Fruit fly (Drosophila melanogaster) whole organism, wandering third instar larva: ENCODE data around the gene CG9626.
A peak's percentile ranks its signal among the peaks of the same experiment; 100 is the strongest.

Experiments
- CG32264 ChIP-seq: fragments of 200-800 bp; sonication (Bioruptor generic); optimal IDR thresholded peaks from 2 replicates; lab custom pipeline; 2016; ENCODE audit warnings: missing biosample characterization, missing genetic modification characterization
- CG9705 ChIP-seq: fragments of 200-800 bp; sonication (Bioruptor generic); optimal IDR thresholded peaks from 2 replicates; lab custom pipeline; 2018; ENCODE audit warnings: missing biosample characterization, mild to moderate bottlenecking, missing genetic modification characterization
- CrebA ChIP-seq: fragments of 200-800 bp; sonication (Bioruptor generic); optimal IDR thresholded peaks from 2 replicates; lab custom pipeline; 2016; ENCODE audit warnings: missing biosample characterization, mild to moderate bottlenecking, missing genetic modification characterization, borderline replicate concordance
- Dfd ChIP-seq: fragments of >200 bp; optimal IDR thresholded peaks from 2 replicates; lab custom pipeline; 2017; ENCODE audit warnings: missing biosample characterization, missing genetic modification characterization
- Dif ChIP-seq: fragments of 200-275, 200-300 bp; sonication (Bioruptor generic); optimal IDR thresholded peaks from 2 replicates; lab custom pipeline; 2018; ENCODE audit warnings: missing biosample characterization, missing genetic modification characterization; ENCODE audit not compliant: partially characterized antibody
- GATAd ChIP-seq: sonication (Bioruptor generic); optimal IDR thresholded peaks from 2 replicates; lab custom pipeline; 2016; ENCODE audit warnings: missing biosample characterization, missing genetic modification characterization
- Hnf4 ChIP-seq: fragments of 200-800 bp; sonication (Bioruptor generic); optimal IDR thresholded peaks from 2 replicates; lab custom pipeline; 2016; ENCODE audit warnings: missing biosample characterization, mild to moderate bottlenecking, missing genetic modification characterization
- Hr83 ChIP-seq: fragments of 200-300 bp; sonication (Bioruptor generic); optimal IDR thresholded peaks from 2 replicates; lab custom pipeline; 2016; ENCODE audit warnings: missing biosample characterization, mild to moderate bottlenecking, missing genetic modification characterization, moderate library complexity; ENCODE audit not compliant: poor library complexity, severe bottlenecking
- Jra ChIP-seq: sonication (Bioruptor generic); optimal IDR thresholded peaks from 2 replicates; lab custom pipeline; 2016; ENCODE audit warnings: missing biosample characterization, missing genetic modification characterization
- Mio ChIP-seq: sonication (Bioruptor generic); optimal IDR thresholded peaks from 2 replicates; lab custom pipeline; 2016; ENCODE audit warnings: missing biosample characterization, missing genetic modification characterization
- Myc ChIP-seq: fragments of >200 bp; optimal IDR thresholded peaks from 2 replicates; lab custom pipeline; 2017
- N ChIP-seq: fragments of >200 bp; optimal IDR thresholded peaks from 2 replicates; lab custom pipeline; 2018; ENCODE audit warnings: missing biosample characterization, missing external identifiers, missing genetic modification characterization
- OdsH ChIP-seq: fragments of 200-800 bp; sonication (Bioruptor generic); optimal IDR thresholded peaks from 2 replicates; lab custom pipeline; 2016; ENCODE audit warnings: missing biosample characterization, mild to moderate bottlenecking, missing genetic modification characterization
- Rel ChIP-seq, 2 experiments: fragments of 200-800 bp; sonication (Bioruptor generic) in 1 of 2; optimal IDR thresholded peaks; 2 replicates in 1 of 2; 3 replicates in 1 of 2; lab custom pipeline; 2016 to 2019; ENCODE audit warnings: mild to moderate bottlenecking in 2 of 2, missing biosample characterization in 2 of 2, missing genetic modification characterization in 2 of 2, moderate library complexity in 1 of 2
- Sp1 ChIP-seq: fragments of 200-800 bp; sonication (Bioruptor generic); optimal IDR thresholded peaks from 3 replicates; lab custom pipeline; 2019; ENCODE audit warnings: missing biosample characterization, mild to moderate bottlenecking, missing genetic modification characterization, moderate library complexity
- Vsx2 ChIP-seq: fragments of 200-300, 225-300 bp; sonication (Bioruptor generic); optimal IDR thresholded peaks from 2 replicates; lab custom pipeline; 2018; ENCODE audit warnings: missing biosample characterization, missing genetic modification characterization; ENCODE audit not compliant: partially characterized antibody
- br ChIP-seq: fragments of 200-800 bp; sonication (Bioruptor generic); optimal IDR thresholded peaks from 2 replicates; lab custom pipeline; 2016; ENCODE audit warnings: missing biosample characterization, missing genetic modification characterization
- brk ChIP-seq: fragments of 200-800 bp; sonication (Bioruptor generic); optimal IDR thresholded peaks from 2 replicates; lab custom pipeline; 2016; ENCODE audit warnings: missing biosample characterization, mild to moderate bottlenecking, missing genetic modification characterization
- dl ChIP-seq, 2 experiments: fragments of 175-275, 200-275 bp in 1 of 2; fragments of 200-275 bp in 1 of 2; sonication (Bioruptor generic); optimal IDR thresholded peaks; lab custom pipeline; 2018; ENCODE audit warnings: mild to moderate bottlenecking in 2 of 2, missing biosample characterization in 2 of 2, missing genetic modification characterization in 2 of 2, moderate library complexity in 2 of 2; ENCODE audit not compliant: partially characterized antibody in 2 of 2, insufficient read depth in 1 of 2
- dmrt93B ChIP-seq: fragments of 200-800 bp; sonication (Bioruptor generic); optimal IDR thresholded peaks from 2 replicates; lab custom pipeline; 2018; ENCODE audit warnings: missing biosample characterization, mild to moderate bottlenecking, missing genetic modification characterization
- dsf ChIP-seq: sonication (Bioruptor generic); optimal IDR thresholded peaks from 2 replicates; lab custom pipeline; 2016; ENCODE audit warnings: missing biosample characterization, missing genetic modification characterization, borderline replicate concordance
- ey ChIP-seq: fragments of 200-800 bp; sonication (Bioruptor generic); optimal IDR thresholded peaks from 2 replicates; lab custom pipeline; 2016; ENCODE audit warnings: missing biosample characterization, missing genetic modification characterization
- foxo ChIP-seq, 2 experiments: fragments of 200-800 bp; sonication (Bioruptor generic); optimal IDR thresholded peaks; 2 replicates in 1 of 2; 3 replicates in 1 of 2; lab custom pipeline; 2016 to 2017; ENCODE audit warnings: missing biosample characterization in 2 of 2, missing genetic modification characterization in 2 of 2
- fru ChIP-seq: fragments of 200-800 bp; sonication (Bioruptor generic); optimal IDR thresholded peaks from 3 replicates; lab custom pipeline; 2016; ENCODE audit warnings: missing biosample characterization, mild to moderate bottlenecking, missing genetic modification characterization
- h ChIP-seq: fragments of 200-800 bp; sonication (Bioruptor generic); optimal IDR thresholded peaks from 3 replicates; lab custom pipeline; 2016; ENCODE audit warnings: missing biosample characterization, mild to moderate bottlenecking, missing genetic modification characterization
- jim ChIP-seq: fragments of 175-275, 200-325 bp; sonication (Bioruptor generic); optimal IDR thresholded peaks from 2 replicates; lab custom pipeline; 2016; ENCODE audit warnings: missing biosample characterization, mild to moderate bottlenecking, missing genetic modification characterization
- lola ChIP-seq: fragments of >200 bp; optimal IDR thresholded peaks from 2 replicates; lab custom pipeline; 2017; ENCODE audit warnings: missing biosample characterization, missing genetic modification characterization
- pan ChIP-seq: fragments of >200 bp; optimal IDR thresholded peaks from 2 replicates; lab custom pipeline; 2017
- psq ChIP-seq: fragments of 200-800 bp; sonication (Bioruptor generic); optimal IDR thresholded peaks from 3 replicates; lab custom pipeline; 2017; ENCODE audit warnings: missing biosample characterization, mild to moderate bottlenecking, missing genetic modification characterization, moderate library complexity
- rgr ChIP-seq: fragments of 200-800 bp; sonication (Bioruptor generic); optimal IDR thresholded peaks from 3 replicates; lab custom pipeline; 2016; ENCODE audit warnings: missing biosample characterization, mild to moderate bottlenecking, missing genetic modification characterization
- sage ChIP-seq: fragments of 200-800 bp; sonication (Bioruptor generic); optimal IDR thresholded peaks from 2 replicates; lab custom pipeline; 2016; ENCODE audit warnings: missing biosample characterization, mild to moderate bottlenecking, missing genetic modification characterization
- tai ChIP-seq: sonication (Bioruptor generic); optimal IDR thresholded peaks from 2 replicates; lab custom pipeline; 2016; ENCODE audit warnings: missing biosample characterization, missing genetic modification characterization
- usp ChIP-seq: fragments of >200 bp; optimal IDR thresholded peaks from 2 replicates; lab custom pipeline; 2017; ENCODE audit warnings: missing biosample characterization, missing genetic modification characterization
- woc ChIP-seq: sonication (Bioruptor generic); optimal IDR thresholded peaks from 2 replicates; lab custom pipeline; 2016; ENCODE audit warnings: missing biosample characterization, mild to moderate bottlenecking, missing genetic modification characterization

CG9626 gene

DNA sequence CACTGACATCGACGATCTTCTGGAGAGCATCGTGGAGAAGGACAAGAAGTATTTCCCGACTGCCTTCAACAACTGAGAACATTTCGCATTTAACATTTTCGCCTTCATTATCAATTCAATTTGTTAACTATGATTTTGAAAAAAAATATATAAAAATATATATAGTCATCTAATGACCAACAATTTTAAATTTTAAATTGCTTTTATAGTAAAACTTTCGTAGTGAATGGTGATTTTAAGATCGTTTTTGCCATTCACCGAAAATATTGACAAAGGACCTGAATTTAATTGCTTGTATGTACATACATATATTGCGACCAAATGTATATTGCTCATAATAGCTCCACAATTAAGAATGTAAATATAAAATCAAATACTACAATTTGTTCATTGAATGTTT lies 46.5 kb upstream of the CG9626 start, which contains the start of gene CG7352:
CG7352 (plus strand) TSS at position 301 of the 400 bp plus-strand sequence.
- TF ChIP-seq Sp1 (GFP tag; lab: Kevin White, UChicago) (no peak), Jra (GFP tag; lab: Kevin White, UChicago) (no peak), woc (GFP tag; lab: Kevin White, UChicago) (no peak), usp (GFP tag; lab: Kevin White, UChicago) (no peak), jim (GFP tag; lab: Kevin White, UChicago) (no peak), N (GFP tag; lab: Kevin White, UChicago) (no peak), Dif (GFP tag; lab: Kevin White, UChicago) (no peak), sage (GFP tag; lab: Kevin White, UChicago) (no peak), lola (GFP tag; lab: Kevin White, UChicago) (no peak), Myc (lab: Kevin White, UChicago) (no peak), fru (GFP tag; lab: Kevin White, UChicago) (no peak), ey (GFP tag; lab: Kevin White, UChicago) (no peak), psq (GFP tag; lab: Kevin White, UChicago) (no peak), Hr83 (GFP tag; lab: Kevin White, UChicago) (no peak), rgr (GFP tag; lab: Kevin White, UChicago) (no peak), brk (GFP tag; lab: Kevin White, UChicago) (no peak), Hnf4 (GFP tag; lab: Kevin White, UChicago) (no peak), Dfd (no peak), dsf (GFP tag; lab: Kevin White, UChicago) (no peak), OdsH (GFP tag; lab: Kevin White, UChicago) (no peak)

DNA sequence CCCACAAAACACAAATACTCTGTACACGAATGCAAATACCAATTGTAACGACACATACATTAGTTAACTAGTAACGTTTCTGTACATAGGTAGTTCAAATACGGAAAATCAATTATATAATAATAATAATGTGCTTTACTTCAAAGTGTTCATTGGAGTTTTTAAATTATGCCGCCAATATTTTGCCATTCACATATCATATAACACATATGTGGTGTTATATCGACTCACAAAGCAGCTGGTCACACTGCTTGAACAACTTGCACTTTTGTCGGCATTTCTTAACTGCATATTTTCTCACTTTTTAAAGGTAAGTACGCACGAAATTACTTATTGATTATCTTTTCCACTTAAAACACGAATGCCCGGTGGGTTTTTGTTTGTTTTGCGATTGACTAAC lies 43.4 kb upstream of the CG9626 start, which contains the start of gene DppIII:
DppIII (plus strand) TSS at position 227 of the 400 bp plus-strand sequence.
- TF ChIP-seq Rel (GFP tag; optimal IDR thresholded peaks at IDR 0.05; lab: Kevin White, UChicago) (no peak), Rel (tag; optimal IDR thresholded peaks at IDR 0.05; lab: Kevin White, UChicago) (no peak), OdsH (GFP tag; lab: Kevin White, UChicago) (no peak), foxo (GFP tag; optimal IDR thresholded peaks at IDR 0.05; lab: Kevin White, UChicago) (no peak), br (no peak), dl (GFP tag; optimal IDR thresholded peaks at IDR 0.05; lab: Kevin White, UChicago; ENCODE audit: insufficient read depth in 1 of 2, partially characterized antibody in 2 of 2) (no peak), Mio (GFP tag; lab: Kevin White, UChicago) (no peak)

DNA sequence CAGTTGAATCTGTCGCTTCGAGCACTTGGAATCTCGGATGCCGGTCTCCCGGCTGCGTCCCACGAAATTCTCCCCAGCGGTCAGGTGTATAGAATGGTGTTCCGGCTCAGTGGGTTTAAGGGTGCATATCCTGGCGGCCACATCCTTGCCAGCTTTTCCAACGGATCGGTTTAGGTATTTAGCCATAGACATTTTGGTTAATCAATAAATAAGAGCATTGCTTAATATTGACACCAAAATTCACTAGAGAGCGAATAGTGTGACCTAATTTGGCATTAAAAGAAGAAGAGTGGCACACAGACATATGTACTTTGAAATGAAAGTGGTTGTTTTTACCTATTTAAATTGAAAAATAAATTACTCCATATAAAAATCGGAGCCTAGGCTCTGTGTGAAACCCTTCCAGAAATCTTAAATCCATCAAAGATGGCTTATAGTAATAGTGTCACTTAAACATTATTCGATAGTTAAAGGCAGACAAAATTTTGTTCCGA lies 42.5 kb upstream of the CG9626 start, which contains the start of the genes PNKP and COX7AL:
PNKP (minus strand) TSS at position 266 of the 494 bp plus-strand sequence.
COX7AL (plus strand) TSS at position 419 of the 494 bp plus-strand sequence.
- TF ChIP-seq ey (GFP tag; lab: Kevin White, UChicago) (no peak), rgr (GFP tag; lab: Kevin White, UChicago) (peak; percentile 59)
- TF ChIP-seq, all 38 proteins: peak for 1

DNA sequence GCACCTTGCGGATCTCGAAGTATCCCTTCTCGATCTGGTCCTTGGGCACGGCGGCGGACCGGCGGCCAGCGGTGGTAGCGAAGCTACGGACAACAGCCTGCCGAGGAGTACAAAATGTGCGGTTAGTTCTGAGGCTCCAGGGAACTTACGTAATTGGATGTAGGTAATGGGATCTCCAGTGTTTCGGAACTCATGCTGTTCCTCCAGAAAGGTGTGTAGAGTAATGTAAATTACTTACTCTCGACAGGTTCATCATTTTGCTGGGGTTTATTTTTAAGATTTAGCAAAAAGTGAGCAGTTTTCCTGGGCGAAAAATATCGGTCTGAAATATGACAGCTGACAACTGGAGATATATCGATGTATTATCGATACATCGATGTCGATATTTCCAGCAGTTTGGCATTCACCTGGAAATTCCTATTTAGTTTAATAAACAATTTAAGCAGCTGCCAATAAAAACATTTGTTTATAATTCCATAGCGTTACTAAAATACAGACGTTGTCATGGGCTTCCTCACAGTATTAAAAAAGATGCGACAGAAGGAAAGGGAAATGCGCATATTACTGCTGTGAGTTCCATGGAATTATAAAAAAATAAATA lies 40.0 kb upstream of the CG9626 start, which contains the start of the genes COX7A and Arl2:
COX7A (minus strand) TSS at position 369 of the 601 bp plus-strand sequence.
Arl2 (plus strand) TSS at position 426 of the 601 bp plus-strand sequence.
- TF ChIP-seq Sp1 (GFP tag; lab: Kevin White, UChicago) (no peak), CG32264 (GFP tag; lab: Kevin White, UChicago) (no peak), CrebA (no peak), br (no peak), Jra (GFP tag; lab: Kevin White, UChicago) (no peak), fru (GFP tag; lab: Kevin White, UChicago) (no peak), woc (GFP tag; lab: Kevin White, UChicago) (no peak), dmrt93B (GFP tag; lab: Kevin White, UChicago) (no peak), usp (GFP tag; lab: Kevin White, UChicago) (no peak), Hnf4 (GFP tag; lab: Kevin White, UChicago) (no peak), CG9705 (GFP tag; lab: Kevin White, UChicago) (peak; percentile 26), Rel (GFP tag; optimal IDR thresholded peaks at IDR 0.05; lab: Kevin White, UChicago) (no peak), Rel (tag; optimal IDR thresholded peaks at IDR 0.05; lab: Kevin White, UChicago) (peak; percentile 7), Vsx2 (GFP tag; lab: Kevin White, UChicago) (no peak), dl (GFP tag; optimal IDR thresholded peaks at IDR 0.05; lab: Kevin White, UChicago; ENCODE audit: insufficient read depth in 1 of 2, partially characterized antibody in 2 of 2) (no peak), Dif (GFP tag; lab: Kevin White, UChicago) (no peak), h (GFP tag; lab: Kevin White, UChicago) (no peak), pan (lab: Kevin White, UChicago) (no peak), psq (GFP tag; lab: Kevin White, UChicago) (no peak), tai (no peak), jim (GFP tag; lab: Kevin White, UChicago) (no peak), rgr (GFP tag; lab: Kevin White, UChicago) (peak; percentile 26), Mio (GFP tag; lab: Kevin White, UChicago) (no peak), Myc (lab: Kevin White, UChicago) (no peak), dsf (GFP tag; lab: Kevin White, UChicago) (no peak), Hr83 (GFP tag; lab: Kevin White, UChicago) (peak; percentile 29), GATAd (GFP tag; lab: Kevin White, UChicago) (no peak)
